Fruit fly (Drosophila melanogaster) whole organism, prepupa: ENCODE measurements around the gene waw.

Source experiments
- CG10631 ChIP-seq: fragments of 200-800 bp; sonication (Bioruptor generic); optimal IDR thresholded peaks from 2 replicates; lab custom pipeline; 2016; ENCODE audit warnings: missing biosample characterization, missing genetic modification characterization
- Ets96B ChIP-seq: fragments of 200-800 bp; optimal IDR thresholded peaks from 2 replicates; lab custom pipeline; 2019; ENCODE audit warnings: missing biosample characterization, mild to moderate bottlenecking, missing genetic modification characterization, moderate library complexity
- Hr39 ChIP-seq: fragments of 200-800 bp; sonication (Bioruptor generic); optimal IDR thresholded peaks from 2 replicates; lab custom pipeline; 2016; ENCODE audit warnings: missing biosample characterization, missing genetic modification characterization
- Lpt ChIP-seq: fragments of 200-800 bp; sonication (Bioruptor generic); optimal IDR thresholded peaks from 3 replicates; lab custom pipeline; 2016; ENCODE audit warnings: missing biosample characterization, missing genetic modification characterization
- cyc ChIP-seq: fragments of 200-800 bp; sonication (Bioruptor generic); optimal IDR thresholded peaks from 3 replicates; lab custom pipeline; 2016; ENCODE audit warnings: missing biosample characterization, missing genetic modification characterization
- lz ChIP-seq: fragments of 200-800 bp; sonication (Bioruptor generic); optimal IDR thresholded peaks from 3 replicates; lab custom pipeline; 2016; ENCODE audit warnings: missing biosample characterization, missing genetic modification characterization
- topi ChIP-seq: fragments of 200-800 bp; sonication (Bioruptor generic); optimal IDR thresholded peaks from 3 replicates; lab custom pipeline; 2016; ENCODE audit warnings: missing biosample characterization, missing genetic modification characterization

DNA sequence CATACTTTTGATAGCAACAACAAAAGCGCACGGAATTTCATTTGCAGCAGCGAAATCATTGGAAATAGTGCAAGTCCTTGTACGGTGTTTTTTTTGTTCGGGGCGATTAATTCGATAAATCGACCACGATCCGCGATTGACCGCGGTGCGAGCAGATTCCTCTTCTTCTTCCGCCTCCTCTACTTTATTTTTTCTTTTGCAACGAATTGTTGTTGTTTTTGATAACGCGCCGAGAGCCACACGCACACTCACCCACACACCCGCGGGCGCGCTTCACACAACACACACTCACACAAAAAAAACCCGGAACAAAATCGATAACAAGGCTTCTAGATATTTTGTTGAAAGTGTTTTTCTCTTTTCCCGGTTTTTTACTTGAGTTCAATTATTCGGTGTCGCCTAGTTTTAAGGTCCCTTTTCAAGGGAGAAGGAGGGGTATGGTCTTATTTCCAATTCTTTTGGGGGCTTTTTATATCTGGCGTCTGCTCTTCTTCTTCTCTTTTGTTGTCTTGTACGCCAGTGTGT is 39.6 kb upstream of the waw start:
- TF ChIP-seq Lpt (GFP tag; lab: Kevin White, UChicago): no peak
- no peak for TF ChIP-seq Hr39 (GFP tag; lab: Kevin White, UChicago)
- TF ChIP-seq CG10631 (GFP tag; lab: Kevin White, UChicago): no peak
- TF ChIP-seq Ets96B (tag; lab: Kevin White, UChicago): no peak
- TF ChIP-seq lz: no peak
- no peak for TF ChIP-seq cyc
- TF ChIP-seq topi: no peak
